Fruit fly (Drosophila melanogaster) whole organism, embryonic: Measurements from ENCODE around the gene scpr-C.

Experiments used
- Abd-B ChIP-seq: fragments of 200-800 bp; sonication (Bioruptor generic); optimal IDR thresholded peaks from 2 replicates; lab custom pipeline; 2018; ENCODE audit warnings: missing biosample characterization, mild to moderate bottlenecking, missing genetic modification characterization, moderate library complexity
- Atf-2 ChIP-seq: fragments of 200-800 bp; sonication (Bioruptor generic); optimal IDR thresholded peaks from 2 replicates; lab custom pipeline; 2016; ENCODE audit warnings: missing biosample characterization, missing genetic modification characterization
- CG10431 ChIP-seq: fragments of 200-800 bp; sonication (Bioruptor generic); optimal IDR thresholded peaks from 3 replicates; lab custom pipeline; 2018; ENCODE audit warnings: missing biosample characterization, mild to moderate bottlenecking, missing genetic modification characterization
- CG11696 ChIP-seq: fragments of 200-800 bp; sonication (Bioruptor generic); IDR thresholded peaks from 2 replicates; pipeline ENCODE4 v1.3.6; 2022; ENCODE audit warnings: missing biosample characterization, missing genetic modification characterization
- CG12236 ChIP-seq: fragments of 200-800 bp; sonication (Bioruptor generic); optimal IDR thresholded peaks from 2 replicates; lab custom pipeline; 2016; ENCODE audit warnings: missing biosample characterization, missing genetic modification characterization
- CG14667 ChIP-seq: fragments of 200-800 bp; sonication (Bioruptor generic); IDR thresholded peaks from 2 replicates; pipeline ENCODE4 v1.3.6; 2022; ENCODE audit warnings: missing biosample characterization, missing genetic modification characterization
- CG15696 ChIP-seq: fragments of 200-800 bp; sonication (Bioruptor generic); optimal IDR thresholded peaks from 2 replicates; lab custom pipeline; 2019; ENCODE audit warnings: missing biosample characterization, mild to moderate bottlenecking, missing genetic modification characterization, moderate library complexity
- CG17186 ChIP-seq: fragments of 200-800 bp; sonication (Bioruptor generic); optimal IDR thresholded peaks from 3 replicates; lab custom pipeline; 2017; ENCODE audit warnings: missing biosample characterization, missing genetic modification reagents, missing genetic modification characterization
- CG2199 ChIP-seq: fragments of 200-800 bp; sonication (Bioruptor generic); IDR thresholded peaks from 3 replicates; pipeline ENCODE4 v1.3.6; 2022; ENCODE audit warnings: missing biosample characterization, missing genetic modification characterization
- CG4360 ChIP-seq: fragments of 200-800 bp; sonication (Bioruptor generic); IDR thresholded peaks from 2 replicates; pipeline ENCODE4 v1.3.6; 2022; ENCODE audit warnings: missing biosample characterization, missing genetic modification characterization
- CG6654 ChIP-seq: fragments of 200-800 bp; sonication (Bioruptor generic); optimal IDR thresholded peaks from 2 replicates; lab custom pipeline; 2017; ENCODE audit warnings: missing biosample characterization, mild to moderate bottlenecking, missing genetic modification characterization
- CG7357 ChIP-seq: fragments of 200-800 bp; sonication (Bioruptor generic); IDR thresholded peaks from 3 replicates; pipeline ENCODE4 v1.3.6; 2022; ENCODE audit warnings: missing biosample characterization, missing genetic modification characterization
- CG7372 ChIP-seq: fragments of 200-800 bp; sonication (Bioruptor generic); IDR thresholded peaks from 2 replicates; pipeline ENCODE4 v1.3.6; 2022; ENCODE audit warnings: missing biosample characterization, missing genetic modification characterization
- CG7963 ChIP-seq: fragments of 200-800 bp; sonication (Bioruptor generic); IDR thresholded peaks from 3 replicates; pipeline ENCODE4 v1.3.6; 2022; ENCODE audit warnings: missing biosample characterization, missing genetic modification characterization; ENCODE audit not compliant: partially characterized antibody
- CG8944 ChIP-seq: fragments of 200-800 bp; sonication (Bioruptor generic); optimal IDR thresholded peaks from 3 replicates; lab custom pipeline; 2016; ENCODE audit warnings: missing biosample characterization, missing genetic modification characterization
- CG9215 ChIP-seq: fragments of 200-800 bp; sonication (Bioruptor generic); IDR thresholded peaks from 2 replicates; pipeline ENCODE4 v1.3.6; 2022; ENCODE audit warnings: missing biosample characterization, missing genetic modification characterization
- CG9876 ChIP-seq: fragments of 200-800 bp; sonication (Bioruptor generic); optimal IDR thresholded peaks from 2 replicates; lab custom pipeline; 2016; ENCODE audit warnings: missing biosample characterization, missing genetic modification characterization
- Camta ChIP-seq: fragments of 200-800 bp; sonication (Bioruptor generic); optimal IDR thresholded peaks from 2 replicates; lab custom pipeline; 2016; ENCODE audit warnings: missing biosample characterization, missing genetic modification characterization
- Drgx ChIP-seq: fragments of 200-800 bp; sonication (Bioruptor generic); IDR thresholded peaks from 2 replicates; pipeline ENCODE4 v1.3.6; 2022; ENCODE audit warnings: missing biosample characterization, missing genetic modification characterization
- Ets97D ChIP-seq: fragments of 200-800 bp; sonication (Bioruptor generic); optimal IDR thresholded peaks from 3 replicates; lab custom pipeline; 2016; ENCODE audit warnings: missing biosample characterization, missing genetic modification characterization
- HLHmδ ChIP-seq: fragments of 200-800 bp; sonication (Bioruptor generic); optimal IDR thresholded peaks from 2 replicates; lab custom pipeline; 2018; ENCODE audit warnings: missing biosample characterization, mild to moderate bottlenecking, missing genetic modification characterization, moderate library complexity
- Hand ChIP-seq: fragments of 200-800 bp; sonication (Bioruptor generic); optimal IDR thresholded peaks from 2 replicates; lab custom pipeline; 2017; ENCODE audit warnings: mild to moderate bottlenecking, missing biosample characterization, missing genetic modification reagents, missing genetic modification characterization
- MESR4 ChIP-seq: fragments of 200-800 bp; sonication (Bioruptor generic); optimal IDR thresholded peaks from 2 replicates; lab custom pipeline; 2018; ENCODE audit warnings: missing biosample characterization, mild to moderate bottlenecking, missing genetic modification characterization, moderate library complexity
- Mad ChIP-seq: fragments of 200-800 bp; sonication (Bioruptor generic); optimal IDR thresholded peaks from 2 replicates; lab custom pipeline; 2016; ENCODE audit warnings: missing biosample characterization, missing genetic modification characterization
- Max ChIP-seq: fragments of 200-800 bp; sonication (Bioruptor generic); optimal IDR thresholded peaks from 2 replicates; lab custom pipeline; 2016; ENCODE audit warnings: missing biosample characterization, mild to moderate bottlenecking, missing genetic modification characterization
- Myb ChIP-seq: fragments of 200-800 bp; sonication (Bioruptor generic); optimal IDR thresholded peaks from 2 replicates; lab custom pipeline; 2016; ENCODE audit warnings: missing biosample characterization, missing genetic modification characterization
- Nf-YC ChIP-seq: fragments of 200-800 bp; optimal IDR thresholded peaks from 3 replicates; lab custom pipeline; 2019; ENCODE audit warnings: missing biosample characterization, mild to moderate bottlenecking, missing genetic modification characterization, moderate library complexity
- Spps ChIP-seq: fragments of 200-800 bp; sonication (Bioruptor generic); optimal IDR thresholded peaks from 2 replicates; lab custom pipeline; 2018; ENCODE audit warnings: missing biosample characterization, mild to moderate bottlenecking, missing genetic modification characterization
- Taf1 ChIP-seq: fragments of 200-800 bp; sonication (Bioruptor generic); IDR thresholded peaks from 2 replicates; pipeline ENCODE4 v1.3.6; 2022; ENCODE audit warnings: missing biosample characterization, missing genetic modification characterization
- Tbp ChIP-seq: fragments of >200 bp; optimal IDR thresholded peaks from 2 replicates; lab custom pipeline; 2018; ENCODE audit warnings: missing biosample characterization, missing genetic modification characterization
- ab ChIP-seq: fragments of 200-800 bp; sonication (Bioruptor generic); optimal IDR thresholded peaks from 2 replicates; lab custom pipeline; 2016; ENCODE audit warnings: missing biosample characterization, missing genetic modification characterization
- al ChIP-seq: fragments of 200-800 bp; sonication (Bioruptor generic); IDR thresholded peaks from 2 replicates; pipeline ENCODE4 v1.3.6; 2022; ENCODE audit warnings: missing biosample characterization, missing genetic modification characterization
- br ChIP-seq: fragments of >200 bp; optimal IDR thresholded peaks from 2 replicates; lab custom pipeline; 2017
- chn ChIP-seq: fragments of 200-800 bp; sonication (Bioruptor generic); optimal IDR thresholded peaks from 2 replicates; lab custom pipeline; 2016; ENCODE audit warnings: missing biosample characterization, missing genetic modification characterization
- en ChIP-seq: fragments of 200-800 bp; sonication (Bioruptor generic); optimal IDR thresholded peaks from 2 replicates; lab custom pipeline; 2016; ENCODE audit warnings: missing biosample characterization, missing genetic modification characterization
- fd102C ChIP-seq: fragments of 200-800 bp; sonication (Bioruptor generic); optimal IDR thresholded peaks from 2 replicates; lab custom pipeline; 2018; ENCODE audit warnings: missing biosample characterization, mild to moderate bottlenecking, missing genetic modification characterization, moderate library complexity
- fd3F ChIP-seq: fragments of 200-800 bp; sonication (Bioruptor generic); optimal IDR thresholded peaks from 2 replicates; lab custom pipeline; 2018; ENCODE audit warnings: missing biosample characterization, mild to moderate bottlenecking, missing genetic modification characterization, moderate library complexity
- gcm ChIP-seq: fragments of 200-800 bp; sonication (Bioruptor generic); optimal IDR thresholded peaks from 2 replicates; lab custom pipeline; 2019; ENCODE audit warnings: missing biosample characterization, mild to moderate bottlenecking, missing genetic modification characterization, moderate library complexity
- gfzf ChIP-seq: fragments of 200-800 bp; sonication (Bioruptor generic); optimal IDR thresholded peaks from 2 replicates; lab custom pipeline; 2016; ENCODE audit warnings: missing biosample characterization, mild to moderate bottlenecking, missing genetic modification characterization, moderate library complexity
- hbn ChIP-seq: fragments of 200-800 bp; sonication (Bioruptor generic); IDR thresholded peaks from 2 replicates; pipeline ENCODE4 v1.3.6; 2022; ENCODE audit warnings: missing biosample characterization, missing genetic modification characterization; ENCODE audit not compliant: partially characterized antibody
- jumu ChIP-seq: fragments of 200-800 bp; sonication (Bioruptor generic); optimal IDR thresholded peaks from 3 replicates; lab custom pipeline; 2016; ENCODE audit warnings: missing biosample characterization, missing genetic modification characterization
- lab ChIP-seq: fragments of 200-800 bp; sonication (Bioruptor generic); optimal IDR thresholded peaks from 3 replicates; lab custom pipeline; 2017; ENCODE audit warnings: missing biosample characterization, missing genetic modification characterization, mild to moderate bottlenecking, moderate library complexity, missing genetic modification reagents
- maf-S ChIP-seq: fragments of 200-800 bp; sonication (Bioruptor generic); optimal IDR thresholded peaks from 2 replicates; lab custom pipeline; 2016; ENCODE audit warnings: missing biosample characterization, missing genetic modification characterization
- pros ChIP-seq: fragments of 200-800 bp; sonication (Bioruptor generic); optimal IDR thresholded peaks from 3 replicates; lab custom pipeline; 2019; ENCODE audit warnings: missing biosample characterization, mild to moderate bottlenecking, missing genetic modification characterization, moderate library complexity
- run ChIP-seq: fragments of 200-800 bp; sonication (Bioruptor generic); optimal IDR thresholded peaks from 3 replicates; lab custom pipeline; 2018; ENCODE audit warnings: missing biosample characterization, mild to moderate bottlenecking, missing genetic modification characterization
- sd ChIP-seq: fragments of 200-800 bp; sonication (Bioruptor generic); optimal IDR thresholded peaks from 3 replicates; lab custom pipeline; 2018; ENCODE audit warnings: missing biosample characterization, mild to moderate bottlenecking, missing genetic modification characterization, moderate library complexity
- sob ChIP-seq: fragments of 200-800 bp; sonication (Bioruptor generic); IDR thresholded peaks from 2 replicates; pipeline ENCODE4 v1.3.6; 2022; ENCODE audit warnings: missing biosample characterization, missing genetic modification characterization
- tll ChIP-seq, 2 experiments: fragments of 200-800 bp in 1 of 2; fragments of >200 bp in 1 of 2; sonication (Bioruptor generic) in 1 of 2; optimal IDR thresholded peaks; 2 replicates each; lab custom pipeline; 2017 to 2019; ENCODE audit warnings: missing biosample characterization in 2 of 2, missing genetic modification characterization in 2 of 2, mild to moderate bottlenecking in 1 of 2, moderate library complexity in 1 of 2
- zen2 ChIP-seq: fragments of 200-800 bp; sonication (Bioruptor generic); IDR thresholded peaks from 3 replicates; pipeline ENCODE4 v1.3.6; 2022; ENCODE audit warnings: missing biosample characterization, missing genetic modification characterization; ENCODE audit not compliant: partially characterized antibody

The scpr-C gene

dm6 chr3R:11211291-11212061 is 13.8 kb upstream of the scpr-C start (continued):
- TF ChIP-seq gcm (GFP tag; lab: Kevin White, UChicago) (peak; percentile 27), Nf-YC (tag; lab: Kevin White, UChicago) (peak; percentile 71), MESR4 (GFP tag; lab: Kevin White, UChicago) (peak; percentile 57), Myb (GFP tag; lab: Kevin White, UChicago) (peak; percentile 58), run (tag; lab: Kevin White, UChicago) (no peak), sob (GFP tag; lab: Robert Waterston, UW) (peak; percentile 69), hbn (GFP tag; lab: Robert Waterston, UW) (no peak), Hand (GFP tag; lab: Kevin White, UChicago) (no peak), CG8944 (GFP tag; lab: Kevin White, UChicago) (peak; percentile 67), Tbp (GFP tag; lab: Kevin White, UChicago) (no peak), CG7357 (GFP tag; lab: Robert Waterston, UW) (peak; percentile 51; the same call in 1 of the 3 replicates), ab (GFP tag; lab: Kevin White, UChicago) (no peak), Mad (GFP tag; lab: Kevin White, UChicago) (peak; percentile 65), tll (GFP tag; optimal IDR thresholded peaks at IDR 0.05; lab: Kevin White, UChicago) (peak in 1 of 2 experiments; percentile 5), pros (GFP tag; lab: Kevin White, UChicago) (peak; percentile 34), en (GFP tag; lab: Kevin White, UChicago) (no peak), CG9876 (peak; percentile 48), CG14667 (GFP tag; lab: Robert Waterston, UW) (peak; percentile 70), CG7372 (GFP tag; lab: Robert Waterston, UW) (peak; percentile 55; the same call in 1 of the 2 replicates), CG10431 (GFP tag; lab: Kevin White, UChicago) (no peak), lab (GFP tag; lab: Kevin White, UChicago) (peak; percentile 80), CG15696 (tag; lab: Kevin White, UChicago) (peak; percentile 18), CG2199 (GFP tag; lab: Robert Waterston, UW) (0 out of 3 replicates have a peak, but pooled peaks have one; percentile 28), CG7963 (GFP tag; lab: Robert Waterston, UW) (no peak), jumu (GFP tag; lab: Kevin White, UChicago) (peak; percentile 61), Ets97D (GFP tag; lab: Kevin White, UChicago) (peak; percentile 30), CG6654 (GFP tag; lab: Kevin White, UChicago) (peak; percentile 19), zen2 (no peak), fd102C (GFP tag; lab: Kevin White, UChicago) (peak; percentile 11), Drgx (GFP tag; lab: Robert Waterston, UW) (peak; percentile 70), Max (peak; percentile 73), br (lab: Kevin White, UChicago) (no peak), Spps (no peak), CG12236 (peak; percentile 34), al (peak; percentile 76), chn (GFP tag; lab: Kevin White, UChicago) (peak; percentile 57), CG17186 (no peak), CG9215 (peak; percentile 69), HLHmδ (GFP tag; lab: Kevin White, UChicago) (no peak), CG11696 (0 out of 2 replicates have a peak, but pooled peaks have one; percentile 17), sd (tag; lab: Kevin White, UChicago) (peak; percentile 97), Taf1 (GFP tag; lab: Robert Waterston, UW) (no peak; the same call in 1 of the 2 replicates), maf-S (peak; percentile 79), gfzf (GFP tag; lab: Kevin White, UChicago) (no peak), fd3F (GFP tag; lab: Kevin White, UChicago) (peak; percentile 57), Camta (GFP tag; lab: Kevin White, UChicago) (peak; percentile 34), Abd-B (GFP tag; lab: Kevin White, UChicago) (peak; percentile 76), CG4360 (peak; percentile 73), Atf-2 (GFP tag; lab: Kevin White, UChicago) (peak; percentile 48)
